Worm (Caenorhabditis elegans) whole organism, mixed stage, embryonic: ENCODE measurements around the gene ger-1.

Experiments used
- ces-1 ChIP-seq: fragments of 150-350 bp; optimal IDR thresholded peaks from 2 replicates; lab custom pipeline; 2014; ENCODE audit warnings: missing biosample characterization, missing genetic modification reagents, missing genetic modification characterization
- cnd-1 ChIP-seq: fragments of 200-800 bp; sonication (Bioruptor generic); optimal IDR thresholded peaks from 2 replicates; lab custom pipeline; 2018; ENCODE audit warnings: mild to moderate bottlenecking, missing genetic modification characterization, missing compliant biosample characterization
- snpc-4 ChIP-seq: fragments of 150-350 bp; optimal IDR thresholded peaks from 2 replicates; lab custom pipeline; 2014; ENCODE audit warnings: missing biosample characterization, missing genetic modification characterization

ce11 chrIII:7084908-7085307, 17.6 kb upstream of the ger-1 start, which contains the start of gene tofu-7:
- TF ChIP-seq cnd-1 (tag; lab: Kevin White, UChicago) (no peak), snpc-4 (tag; lab: Kevin White, UChicago) (no peak), ces-1 (GFP tag; lab: Kevin White, UChicago) (no peak)
